Worm (Caenorhabditis elegans) whole organism, late embryonic: Measurements from ENCODE around the gene F49E12.8.

Experiments used
- C08G9.2 ChIP-seq: sonication (generic microtip); optimal IDR thresholded peaks from 2 replicates; lab custom pipeline; 2016; ENCODE audit warnings: mild to moderate bottlenecking, missing genetic modification characterization, moderate library complexity, missing compliant biosample characterization
- F13H6.1 ChIP-seq: sonication (generic microtip); optimal IDR thresholded peaks from 2 replicates; lab custom pipeline; 2016; ENCODE audit warnings: missing genetic modification characterization, missing compliant biosample characterization
- K02D7.2 ChIP-seq: sonication (generic microtip); optimal IDR thresholded peaks from 2 replicates; lab custom pipeline; 2017; ENCODE audit warnings: mild to moderate bottlenecking, missing genetic modification characterization, missing compliant biosample characterization
- Y22D7AL.16 ChIP-seq: sonication (generic microtip); optimal IDR thresholded peaks from 2 replicates; lab custom pipeline; 2016; ENCODE audit warnings: missing genetic modification characterization, missing compliant biosample characterization
- ahr-1 ChIP-seq: sonication (generic microtip); optimal IDR thresholded peaks from 2 replicates; lab custom pipeline; 2016; ENCODE audit warnings: missing genetic modification characterization, missing compliant biosample characterization
- ama-1 ChIP-seq: fragments of 150-350 bp; optimal IDR thresholded peaks from 2 replicates; lab custom pipeline; 2014
- ceh-2 ChIP-seq: sonication (generic microtip); optimal IDR thresholded peaks from 2 replicates; lab custom pipeline; 2016; ENCODE audit warnings: missing genotype, missing genetic modification characterization, missing compliant biosample characterization
- ceh-22 ChIP-seq: sonication (generic microtip); optimal IDR thresholded peaks from 2 replicates; lab custom pipeline; 2017; ENCODE audit warnings: missing biosample characterization, missing genetic modification characterization
- ceh-30 ChIP-seq: fragments of 150-350 bp; optimal IDR thresholded peaks from 2 replicates; lab custom pipeline; 2014; ENCODE audit warnings: missing biosample characterization, missing genetic modification characterization
- ceh-31 ChIP-seq: sonication (generic microtip); optimal IDR thresholded peaks from 2 replicates; lab custom pipeline; 2016; ENCODE audit warnings: missing genetic modification characterization, missing compliant biosample characterization
- ceh-34 ChIP-seq: sonication (generic microtip); optimal IDR thresholded peaks from 2 replicates; lab custom pipeline; 2016; ENCODE audit warnings: mild to moderate bottlenecking, missing genetic modification characterization, missing compliant biosample characterization
- ceh-45 ChIP-seq: fragments of 200-800 bp; sonication (Bioruptor generic); IDR thresholded peaks from 2 replicates; pipeline ENCODE4 v1.3.6; 2022; ENCODE audit warnings: missing genetic modification reagents, missing genetic modification characterization, missing compliant biosample characterization
- ceh-6 ChIP-seq: fragments of 200-800 bp; sonication (Bioruptor generic); optimal IDR thresholded peaks from 2 replicates; lab custom pipeline; 2018; ENCODE audit warnings: mild to moderate bottlenecking, missing genetic modification characterization, missing compliant biosample characterization
- elt-2 ChIP-seq: sonication (generic microtip); optimal IDR thresholded peaks from 2 replicates; lab custom pipeline; 2016; ENCODE audit warnings: missing genetic modification reagents, missing genetic modification characterization, missing compliant biosample characterization
- ets-4 ChIP-seq: sonication (generic microtip); optimal IDR thresholded peaks from 2 replicates; lab custom pipeline; 2016; ENCODE audit warnings: missing genetic modification characterization, missing compliant biosample characterization
- fax-1 ChIP-seq: sonication (generic microtip); optimal IDR thresholded peaks from 2 replicates; lab custom pipeline; 2016; ENCODE audit warnings: missing genotype, missing genetic modification characterization, missing compliant biosample characterization
- gmeb-2 ChIP-seq: sonication (generic microtip); optimal IDR thresholded peaks from 2 replicates; lab custom pipeline; 2016; ENCODE audit warnings: missing genetic modification characterization, inconsistent platforms, missing compliant biosample characterization
- hlh-13 ChIP-seq: fragments of 200-800 bp; sonication (Bioruptor generic); optimal IDR thresholded peaks from 2 replicates; lab custom pipeline; 2018; ENCODE audit warnings: mild to moderate bottlenecking, missing genetic modification characterization, missing compliant biosample characterization
- hlh-15 ChIP-seq: sonication (generic microtip); optimal IDR thresholded peaks from 2 replicates; lab custom pipeline; 2016; ENCODE audit warnings: missing genetic modification characterization, missing compliant biosample characterization
- lim-6 ChIP-seq: sonication (generic microtip); optimal IDR thresholded peaks from 2 replicates; lab custom pipeline; 2016; ENCODE audit warnings: missing genetic modification characterization, missing compliant biosample characterization
- lin-11 ChIP-seq: fragments of 200-800 bp; sonication (Bioruptor generic); optimal IDR thresholded peaks from 2 replicates; lab custom pipeline; 2018; ENCODE audit warnings: mild to moderate bottlenecking, missing genetic modification characterization, missing compliant biosample characterization
- madf-2 ChIP-seq: sonication (generic microtip); optimal IDR thresholded peaks from 2 replicates; lab custom pipeline; 2017; ENCODE audit warnings: missing genetic modification characterization, missing compliant biosample characterization
- nfya-1 ChIP-seq: sonication (generic microtip); optimal IDR thresholded peaks from 2 replicates; lab custom pipeline; 2017; ENCODE audit warnings: missing genetic modification characterization, mild to moderate bottlenecking, missing compliant biosample characterization, antibody characterized with exemption, moderate library complexity
- nhr-11 ChIP-seq: fragments of 150-350 bp; optimal IDR thresholded peaks from 2 replicates; lab custom pipeline; 2014; ENCODE audit warnings: missing biosample characterization, missing genetic modification characterization
- npax-4 ChIP-seq: sonication (generic microtip); optimal IDR thresholded peaks from 2 replicates; lab custom pipeline; 2016; ENCODE audit warnings: missing genetic modification characterization, missing compliant biosample characterization
- pag-3 ChIP-seq: sonication (generic microtip); optimal IDR thresholded peaks from 2 replicates; lab custom pipeline; 2016; ENCODE audit warnings: missing compliant biosample characterization, missing genetic modification characterization, borderline replicate concordance
- pat-9 ChIP-seq: fragments of 200-800 bp; sonication (Bioruptor generic); optimal IDR thresholded peaks from 2 replicates; lab custom pipeline; 2018; ENCODE audit warnings: mild to moderate bottlenecking, missing genetic modification characterization, moderate library complexity, missing compliant biosample characterization
- pax-1 ChIP-seq: fragments of 150-350 bp; optimal IDR thresholded peaks from 2 replicates; lab custom pipeline; 2014; ENCODE audit warnings: missing biosample characterization, missing genetic modification characterization
- pha-2 ChIP-seq: sonication (generic microtip); optimal IDR thresholded peaks from 2 replicates; lab custom pipeline; 2017; ENCODE audit warnings: mild to moderate bottlenecking, missing genetic modification characterization, missing compliant biosample characterization
- ref-2 ChIP-seq: sonication (generic microtip); optimal IDR thresholded peaks from 2 replicates; lab custom pipeline; 2016; ENCODE audit warnings: missing genetic modification characterization, missing compliant biosample characterization
- rnt-1 ChIP-seq: sonication (generic microtip); optimal IDR thresholded peaks from 2 replicates; lab custom pipeline; 2016; ENCODE audit warnings: missing genetic modification characterization, missing compliant biosample characterization
- sdc-2 ChIP-seq: sonication (generic microtip); optimal IDR thresholded peaks from 2 replicates; lab custom pipeline; 2016; ENCODE audit warnings: missing genotype, missing genetic modification characterization, missing compliant biosample characterization
- sox-2 ChIP-seq: fragments of 200-800 bp; sonication (Bioruptor generic); IDR thresholded peaks from 2 replicates; pipeline ENCODE4 v1.3.6; 2022; ENCODE audit warnings: missing genetic modification reagents, missing genetic modification characterization, missing compliant biosample characterization
- tbx-2 ChIP-seq: sonication (generic microtip); optimal IDR thresholded peaks from 2 replicates; lab custom pipeline; 2016; ENCODE audit warnings: missing genetic modification characterization, missing compliant biosample characterization
- tbx-7 ChIP-seq: sonication (generic microtip); optimal IDR thresholded peaks from 2 replicates; lab custom pipeline; 2016; ENCODE audit warnings: missing genotype, missing genetic modification characterization, missing compliant biosample characterization
- ttx-3 ChIP-seq: sonication (generic microtip); optimal IDR thresholded peaks from 2 replicates; lab custom pipeline; 2016; ENCODE audit warnings: missing genetic modification reagents, missing genetic modification characterization, missing compliant biosample characterization
- unc-3 ChIP-seq, 2 experiments: fragments of 200-800 bp in 1 of 2; sonication (Bioruptor generic) in 1 of 2; sonication (generic microtip) in 1 of 2; conservative IDR thresholded peaks in 1 of 2; optimal IDR thresholded peaks in 1 of 2; 2 replicates each; pipeline versions ENCODE4 v1.3.6 to Lab custom; 2016 to 2022; ENCODE audit warnings: missing compliant biosample characterization in 2 of 2, missing genetic modification characterization in 2 of 2, missing genetic modification reagents in 1 of 2
- unc-55 ChIP-seq: sonication (generic microtip); optimal IDR thresholded peaks from 2 replicates; lab custom pipeline; 2017; ENCODE audit warnings: missing biosample characterization, missing genetic modification reagents, missing genetic modification characterization
- unc-86 ChIP-seq: sonication (generic microtip); optimal IDR thresholded peaks from 2 replicates; lab custom pipeline; 2016; ENCODE audit warnings: missing genetic modification characterization, missing compliant biosample characterization
- zip-5 ChIP-seq: sonication (generic microtip); optimal IDR thresholded peaks from 2 replicates; lab custom pipeline; 2016; ENCODE audit warnings: missing genetic modification characterization, missing compliant biosample characterization

F49E12.8 gene

ce11 chrII:8415462-8416037 lies 21.4 kb upstream of the F49E12.8 start:
- TF ChIP-seq sox-2 (GFP tag; lab: Robert Waterston, UW) (peak; percentile 22; the same call in 1 of the 2 replicates), elt-2 (tag; lab: Kevin White, UChicago) (peak; percentile 1), ceh-6 (GFP tag; lab: Kevin White, UChicago) (no peak)
- TF ChIP-seq, all 69 proteins: peak for 2

ce11 chrII:8415035-8415434 lies 20.9 kb upstream of the F49E12.8 start:
- TF ChIP-seq nhr-11 (tag; lab: Kevin White, UChicago) (no peak), unc-55 (GFP tag; lab: Kevin White, UChicago) (peak; percentile 1), pat-9 (tag; lab: Kevin White, UChicago) (no peak), ttx-3 (no peak), tbx-2 (tag; lab: Kevin White, UChicago) (peak; percentile 60), ceh-30 (tag; lab: Kevin White, UChicago) (no peak)

- TF ChIP-seq ceh-2 = no peak
- TF ChIP-seq elt-2 (tag; lab: Kevin White, UChicago) = peak; percentile 65
- no peak for TF ChIP-seq lin-11
- no peak for TF ChIP-seq zip-5 (tag; lab: Kevin White, UChicago)
- TF ChIP-seq ceh-22 = no peak
- TF ChIP-seq ahr-1 (tag; lab: Kevin White, UChicago) = no peak
- TF ChIP-seq hlh-13 (GFP tag; lab: Kevin White, UChicago) = no peak
- no peak for TF ChIP-seq pax-1 (tag; lab: Kevin White, UChicago)
- TF ChIP-seq pat-9 (tag; lab: Kevin White, UChicago) = no peak
Observed at ce11 chrII:8412935-8413334, 18.8 kb upstream of the F49E12.8 start.

- TF ChIP-seq tbx-2 (tag; lab: Kevin White, UChicago) (peak; percentile 25), C08G9.2 (no peak), nfya-1 (tag; lab: Kevin White, UChicago) (peak; percentile 22), ama-1 (lab: Kevin White, UChicago) (no peak), madf-2 (no peak), ceh-45 (peak; percentile 23; the same call in 1 of the 2 replicates), tbx-7 (tag; lab: Kevin White, UChicago) (no peak), lim-6 (tag; lab: Kevin White, UChicago) (no peak), sdc-2 (peak; percentile 1), ref-2 (tag; lab: Kevin White, UChicago) (peak; percentile 42), ceh-22 (no peak), fax-1 (tag; lab: Kevin White, UChicago) (no peak), ceh-2 (peak; percentile 22), ets-4 (tag; lab: Kevin White, UChicago) (no peak), ceh-34 (peak; percentile 36), hlh-15 (no peak)
Observed at ce11 chrII:8412061-8412721, 18.1 kb upstream of the F49E12.8 start, which contains the start of gene efl-3. TSS of gene efl-3 (plus strand) at chrII:8412671.

- TF ChIP-seq sox-2 (GFP tag; lab: Robert Waterston, UW) (no peak), ceh-22 (no peak), K02D7.2 (tag; lab: Kevin White, UChicago) (no peak), lim-6 (tag; lab: Kevin White, UChicago) (no peak), fax-1 (tag; lab: Kevin White, UChicago) (no peak)
Observed at ce11 chrII:8411002-8411401, 16.9 kb upstream of the F49E12.8 start.

- TF ChIP-seq pha-2 (tag; lab: Kevin White, UChicago) = no peak
- TF ChIP-seq npax-4 (tag; lab: Kevin White, UChicago) = no peak
- TF ChIP-seq Y22D7AL.16 (tag; lab: Kevin White, UChicago) = no peak
- no peak for TF ChIP-seq rnt-1 (tag; lab: Kevin White, UChicago)
- no peak for TF ChIP-seq unc-86 (tag; lab: Kevin White, UChicago)
- no peak for TF ChIP-seq hlh-15
- no peak for TF ChIP-seq ttx-3
- TF ChIP-seq pax-1 (tag; lab: Kevin White, UChicago) = no peak
- TF ChIP-seq ceh-31 (tag; lab: Kevin White, UChicago) = no peak
- TF ChIP-seq sdc-2 = no peak
- no peak for TF ChIP-seq pag-3 (tag; lab: Kevin White, UChicago)
- no peak for TF ChIP-seq F13H6.1 (tag; lab: Kevin White, UChicago)
- no peak for TF ChIP-seq ceh-45
- TF ChIP-seq ama-1 (lab: Kevin White, UChicago) = no peak
- no peak for TF ChIP-seq ahr-1 (tag; lab: Kevin White, UChicago)
- TF ChIP-seq unc-3 (GFP tag; conservative IDR thresholded peaks at IDR 0.05; lab: Robert Waterston, UW) = no peak
- no peak for TF ChIP-seq unc-3 (tag; optimal IDR thresholded peaks at IDR 0.05; lab: Kevin White, UChicago)
- TF ChIP-seq gmeb-2 = no peak
Observed at ce11 chrII:8409538-8409937, 15.4 kb upstream of the F49E12.8 start.
